Fruit fly (Drosophila melanogaster) Kc167 (cell line): ENCODE data around the gene wrd.

Experiments used
- Myc ChIP-seq: fragments of >200 bp; optimal IDR thresholded peaks from 2 replicates; lab custom pipeline; 2017; ENCODE audit warnings: missing external identifiers
- Sin3A ChIP-seq: fragments of >200 bp; optimal IDR thresholded peaks from 2 replicates; lab custom pipeline; 2018; ENCODE audit warnings: missing external identifiers
- h ChIP-seq: fragments of >200 bp; optimal IDR thresholded peaks from 3 replicates; lab custom pipeline; 2018; ENCODE audit warnings: missing external identifiers
- insv ChIP-seq: fragments of >200 bp; optimal IDR thresholded peaks from 3 replicates; lab custom pipeline; 2018; ENCODE audit warnings: missing external identifiers
- psq ChIP-seq: fragments of >200 bp; optimal IDR thresholded peaks from 2 replicates; lab custom pipeline; 2017; ENCODE audit warnings: missing external identifiers
- ttk ChIP-seq: sonication (Bioruptor generic); optimal IDR thresholded peaks from 2 replicates; lab custom pipeline; 2017; ENCODE audit warnings: missing external identifiers

wrd gene

DNA sequence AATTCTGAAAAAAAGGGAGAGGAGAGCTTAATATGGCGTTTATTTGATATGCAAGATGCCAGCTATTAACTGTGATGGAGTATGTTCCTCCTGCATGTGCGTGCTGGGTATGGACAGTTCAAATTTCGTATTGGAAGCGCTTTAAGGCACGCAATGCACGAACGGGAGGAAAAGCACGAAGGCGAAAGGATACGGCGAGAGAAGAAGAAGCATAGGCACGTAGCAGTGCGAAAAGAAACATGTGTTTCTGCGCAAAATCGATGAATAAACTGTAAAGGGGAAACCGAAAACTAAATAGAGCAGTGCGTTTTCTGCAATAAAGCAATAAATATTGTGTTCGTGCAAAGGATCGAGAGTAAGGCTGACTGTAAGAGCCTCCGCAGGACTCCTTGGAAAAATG, 48.3 kb downstream of the wrd start, which contains the start of gene CG14314:
Gene CG14314, plus strand, starts transcription at position 243 of the 400 bp plus-strand sequence.
- no peak for TF ChIP-seq insv (lab: Kevin White, UChicago)

DNA sequence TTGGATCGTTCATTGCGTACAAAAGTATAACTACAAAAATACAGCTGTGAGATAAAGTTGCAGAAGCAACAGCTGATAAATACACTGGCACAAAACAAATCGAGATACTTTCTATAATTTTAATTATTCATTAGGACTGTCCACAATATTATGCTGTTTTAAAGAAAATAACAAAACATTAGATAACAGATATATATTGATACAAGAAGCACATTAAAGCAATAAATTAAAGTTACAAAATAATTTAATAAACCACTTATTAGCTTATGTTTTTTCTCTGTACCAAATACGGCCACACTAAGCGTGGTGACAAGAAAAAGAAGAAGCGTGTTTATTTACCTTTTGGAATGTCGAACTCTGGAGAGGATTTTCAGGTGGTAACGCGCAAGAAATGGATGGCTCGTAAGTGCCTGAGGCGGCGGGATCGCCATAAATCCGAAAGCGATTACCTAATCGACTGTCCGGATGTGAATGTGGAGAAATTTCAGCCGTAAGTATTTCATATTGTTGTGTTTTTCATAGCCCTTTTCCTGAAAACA, 52.7 kb downstream of the wrd start, which contains the start of the genes CG7988 and CG7183:
Gene CG7988, plus strand, starts transcription at position 316 of the 539 bp plus-strand sequence.
Gene CG7183, minus strand, starts transcription at position 489 of the 539 bp plus-strand sequence.
- TF ChIP-seq Sin3A (lab: Kevin White, UChicago) (no peak), h (lab: Kevin White, UChicago) (no peak)

DNA sequence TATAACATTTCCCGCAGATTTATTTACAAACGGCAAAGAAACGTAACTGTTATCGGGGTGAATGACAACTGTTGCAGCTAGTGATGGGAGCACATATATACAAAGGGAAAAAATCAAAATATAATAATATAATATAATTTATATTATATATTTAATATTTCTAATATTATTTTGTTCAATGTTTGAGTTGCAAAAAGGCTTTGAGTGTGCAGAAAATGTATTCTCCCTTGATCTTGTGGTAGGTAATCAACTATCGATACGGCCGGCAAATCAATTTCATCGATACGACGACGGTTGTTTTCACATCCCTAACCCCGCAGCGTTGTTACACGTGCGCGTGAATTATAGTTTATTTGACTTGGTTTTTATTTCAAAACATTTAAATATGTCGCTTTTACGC, 55.9 kb downstream of the wrd start, which contains the start of the genes mTerf5 and Non3:
Gene mTerf5, minus strand, starts transcription at position 249 of the 400 bp plus-strand sequence.
Gene Non3, plus strand, starts transcription at position 289 of the 400 bp plus-strand sequence.
- no peak for TF ChIP-seq psq
- no peak for TF ChIP-seq ttk (lab: Kevin White, UChicago)
- TF ChIP-seq insv (lab: Kevin White, UChicago) = no peak
- TF ChIP-seq Sin3A (lab: Kevin White, UChicago) = no peak
- TF ChIP-seq Myc (lab: Kevin White, UChicago) = no peak
- no peak for TF ChIP-seq h (lab: Kevin White, UChicago)

DNA sequence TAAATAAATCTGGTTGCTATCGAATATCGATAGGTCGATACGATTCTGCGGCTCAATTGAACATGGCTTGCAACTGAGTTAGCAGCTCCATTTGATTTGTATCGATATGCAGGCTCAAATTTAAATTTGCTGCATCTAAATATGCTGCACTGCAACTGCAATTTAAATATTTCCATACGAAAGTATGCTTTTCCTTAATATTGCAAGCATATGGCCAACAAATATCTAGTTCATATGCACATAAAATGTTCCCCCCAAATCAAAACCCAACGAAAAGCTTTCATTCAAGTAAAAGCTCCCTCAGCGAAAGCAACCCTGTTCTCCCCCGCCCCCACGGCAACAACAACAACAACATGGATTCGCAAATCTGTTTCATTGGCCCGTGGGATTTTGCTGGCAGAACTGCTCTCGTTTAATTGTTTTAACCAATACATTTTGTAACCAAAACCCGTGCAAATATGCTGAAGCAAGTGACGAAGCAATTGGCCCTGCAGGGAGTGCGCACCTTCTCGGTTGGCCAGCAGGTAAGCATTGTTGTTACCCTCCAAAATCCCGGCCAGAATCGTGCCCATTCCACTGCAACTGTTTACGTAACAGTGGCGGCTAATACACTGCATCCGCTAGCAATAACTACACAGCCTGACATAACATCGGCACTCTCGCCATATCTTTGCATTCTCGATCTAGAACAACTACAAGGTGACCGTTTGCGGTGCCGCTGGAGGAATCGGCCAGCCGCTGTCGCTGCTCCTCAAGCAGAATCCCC, 58.7 kb downstream of the wrd start, which contains the start of the genes CG7168 and Mdh2:
Gene CG7168, minus strand, starts transcription at position 40 of the 766 bp plus-strand sequence.
Gene Mdh2, plus strand, starts transcription at position 354 of the 766 bp plus-strand sequence.
- TF ChIP-seq insv (lab: Kevin White, UChicago) (no peak), Sin3A (lab: Kevin White, UChicago) (no peak), ttk (lab: Kevin White, UChicago) (no peak), h (lab: Kevin White, UChicago) (no peak), Myc (lab: Kevin White, UChicago) (no peak), psq (no peak)

DNA sequence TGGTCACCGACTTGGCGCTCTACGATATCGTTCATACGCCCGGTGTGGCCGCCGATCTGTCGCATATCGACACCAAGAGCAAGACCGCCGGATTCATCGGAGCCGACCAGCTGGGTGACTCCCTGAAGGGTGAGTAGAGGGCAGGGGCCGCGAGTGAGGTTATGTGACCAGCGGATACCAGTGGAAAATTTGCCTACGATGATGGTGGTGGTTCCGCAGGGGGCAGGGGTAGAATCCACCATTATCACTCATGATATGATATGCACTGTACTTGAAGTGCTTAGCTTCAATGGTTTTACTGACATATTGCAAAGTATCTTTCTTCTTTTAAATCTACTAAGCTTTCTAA, 59.2 kb downstream of the wrd start:
- TF ChIP-seq Sin3A (lab: Kevin White, UChicago) = no peak
- no peak for TF ChIP-seq ttk (lab: Kevin White, UChicago)
- TF ChIP-seq Myc (lab: Kevin White, UChicago) = no peak
- TF ChIP-seq insv (lab: Kevin White, UChicago) = no peak
- TF ChIP-seq h (lab: Kevin White, UChicago) = no peak
- TF ChIP-seq psq = no peak

DNA sequence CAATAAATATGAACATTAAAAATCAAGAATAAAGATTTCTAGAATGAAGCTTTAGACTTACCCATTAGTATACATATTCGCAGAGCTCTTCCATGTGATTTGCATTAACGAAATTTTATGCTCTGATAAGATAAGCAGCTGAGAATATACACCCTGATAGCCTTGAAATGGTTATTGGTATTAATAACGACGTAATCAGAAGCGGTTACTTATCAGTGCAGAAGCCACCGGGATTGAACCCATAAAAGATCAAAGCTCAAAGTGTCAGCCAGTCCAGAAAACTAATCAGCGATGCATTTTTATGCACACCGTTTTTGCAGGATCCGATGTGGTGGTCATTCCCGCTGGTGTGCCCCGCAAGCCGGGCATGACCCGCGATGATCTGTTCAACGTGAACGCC, 59.8 kb downstream of the wrd start:
- TF ChIP-seq Sin3A (lab: Kevin White, UChicago) (no peak), Myc (lab: Kevin White, UChicago) (no peak)

DNA sequence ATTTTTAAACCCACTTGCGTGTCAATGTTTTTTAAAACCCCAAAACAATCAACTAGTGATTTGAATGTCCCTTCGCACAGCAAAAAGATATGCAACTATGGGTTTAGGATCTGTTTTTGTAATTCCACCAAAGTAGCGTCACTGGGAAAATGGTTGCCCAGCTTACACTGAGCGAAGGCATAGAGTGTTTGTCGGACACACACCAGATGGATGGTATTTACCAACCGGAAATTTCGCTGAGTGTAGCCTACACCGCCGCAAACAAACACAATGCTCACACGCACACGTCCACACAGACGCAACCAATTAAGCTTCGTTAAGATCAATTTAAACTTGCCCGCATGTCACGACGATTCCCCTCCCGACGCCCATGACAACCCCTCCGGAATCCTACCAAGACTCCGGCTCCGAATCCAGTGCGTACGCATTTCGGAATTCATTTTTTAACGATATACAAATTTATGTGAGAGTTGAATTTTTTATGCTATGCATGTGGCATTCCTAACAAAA, 61.2 kb downstream of the wrd start:
- no peak for TF ChIP-seq insv (lab: Kevin White, UChicago)
- TF ChIP-seq ttk (lab: Kevin White, UChicago) = no peak
